Fruit fly (Drosophila melanogaster) whole organism, adult: ENCODE results near the gene Polr2H.

Source experiments
- CG11617 ChIP-seq: fragments of 200-800 bp; sonication (Bioruptor generic); optimal IDR thresholded peaks from 2 replicates; lab custom pipeline; 2017; ENCODE audit warnings: mild to moderate bottlenecking, missing biosample characterization, missing genetic modification reagents, missing genetic modification characterization
- CG12768 ChIP-seq: fragments of 200-800 bp; sonication (Bioruptor generic); optimal IDR thresholded peaks from 2 replicates; lab custom pipeline; 2017; ENCODE audit warnings: missing biosample characterization, missing genetic modification characterization, mild to moderate bottlenecking, moderate library complexity, missing genetic modification reagents
- CG14711 ChIP-seq: fragments of 200-800 bp; sonication (Bioruptor generic); optimal IDR thresholded peaks from 2 replicates; lab custom pipeline; 2018; ENCODE audit warnings: missing biosample characterization, mild to moderate bottlenecking, missing genetic modification characterization, moderate library complexity
- CG1620 ChIP-seq: fragments of 200-800 bp; sonication (Bioruptor generic); optimal IDR thresholded peaks from 2 replicates; lab custom pipeline; 2016; ENCODE audit warnings: missing biosample characterization, missing genetic modification characterization
- CG33017 ChIP-seq: fragments of 200-800 bp; sonication (Bioruptor generic); optimal IDR thresholded peaks from 2 replicates; lab custom pipeline; 2018; ENCODE audit warnings: missing biosample characterization, mild to moderate bottlenecking, missing genetic modification characterization, moderate library complexity
- CG5204 ChIP-seq: fragments of 200-800 bp; sonication (Bioruptor generic); optimal IDR thresholded peaks from 2 replicates; lab custom pipeline; 2016; ENCODE audit warnings: missing biosample characterization, missing genetic modification characterization
- CG7045 ChIP-seq: fragments of 200-800 bp; sonication (Bioruptor generic); optimal IDR thresholded peaks from 2 replicates; lab custom pipeline; 2017; ENCODE audit warnings: missing biosample characterization, mild to moderate bottlenecking, missing genetic modification characterization
- CG7101 ChIP-seq: fragments of 200-800 bp; sonication (Bioruptor generic); optimal IDR thresholded peaks from 2 replicates; lab custom pipeline; 2018; ENCODE audit warnings: missing biosample characterization, mild to moderate bottlenecking, missing genetic modification characterization, moderate library complexity
- Clk ChIP-seq: fragments of 200-800 bp; sonication (Bioruptor generic); optimal IDR thresholded peaks from 2 replicates; lab custom pipeline; 2017; ENCODE audit warnings: missing biosample characterization, missing genetic modification characterization
- Crg-1 ChIP-seq: fragments of 200-800 bp; sonication (Bioruptor generic); optimal IDR thresholded peaks from 2 replicates; lab custom pipeline; 2016; ENCODE audit warnings: missing biosample characterization, missing genetic modification characterization
- Hr96 ChIP-seq: fragments of 200-800 bp; sonication (Bioruptor generic); optimal IDR thresholded peaks from 2 replicates; lab custom pipeline; 2016; ENCODE audit warnings: missing biosample characterization, missing genetic modification characterization
- Mnt ChIP-seq: fragments of 200-800 bp; sonication (Bioruptor generic); optimal IDR thresholded peaks from 2 replicates; lab custom pipeline; 2016; ENCODE audit warnings: missing biosample characterization, mild to moderate bottlenecking, missing genetic modification characterization
- bab1 ChIP-seq: fragments of 200-800 bp; sonication (Bioruptor generic); optimal IDR thresholded peaks from 3 replicates; lab custom pipeline; 2019; ENCODE audit warnings: missing biosample characterization, mild to moderate bottlenecking, missing genetic modification characterization, moderate library complexity
- cic ChIP-seq: fragments of 200-800 bp; sonication (Bioruptor generic); optimal IDR thresholded peaks from 2 replicates; lab custom pipeline; 2017; ENCODE audit warnings: missing biosample characterization, mild to moderate bottlenecking, missing genetic modification characterization, moderate library complexity
- cnc ChIP-seq, 2 experiments: fragments of >200 bp; optimal IDR thresholded peaks; 2 replicates each; lab custom pipeline; 2017
- kay ChIP-seq: fragments of 200-800 bp; sonication (Bioruptor generic); peaks from one replicate; lab custom pipeline; 2016; ENCODE audit warnings: missing biosample characterization, missing genetic modification characterization, borderline replicate concordance
- ovo ChIP-seq: fragments of 200-800 bp; sonication (Bioruptor generic); optimal IDR thresholded peaks from 2 replicates; lab custom pipeline; 2016; ENCODE audit warnings: missing biosample characterization, missing genetic modification characterization
- pad ChIP-seq: fragments of 200-800 bp; sonication (Bioruptor generic); optimal IDR thresholded peaks from 3 replicates; lab custom pipeline; 2017; ENCODE audit warnings: missing biosample characterization, missing genetic modification characterization, mild to moderate bottlenecking, moderate library complexity, missing genetic modification reagents
- tj ChIP-seq: fragments of 200-800 bp; sonication (Bioruptor generic); optimal IDR thresholded peaks from 3 replicates; lab custom pipeline; 2017; ENCODE audit warnings: missing biosample characterization, mild to moderate bottlenecking, missing genetic modification characterization, moderate library complexity
- toe ChIP-seq: fragments of 200-800 bp; sonication (Bioruptor generic); optimal IDR thresholded peaks from 2 replicates; lab custom pipeline; 2016; ENCODE audit warnings: missing biosample characterization, missing genetic modification characterization

The Polr2H gene

dm6 chr3L:21738175-21739016, 9.7 kb downstream of the Polr2H start, which contains the start of gene CG14567:
Gene CG14567, minus strand, starts transcription at chr3L:21738430.
- TF ChIP-seq cnc (optimal IDR thresholded peaks at IDR 0.05; lab: Kevin White, UChicago) (no peak), CG33017 (peak; percentile 28), CG7101 (tag; lab: Kevin White, UChicago) (peak; percentile 5)

dm6 chr3L:21739017-21739730, 10.4 kb downstream of the Polr2H start:
- TF ChIP-seq cnc (optimal IDR thresholded peaks at IDR 0.05; lab: Kevin White, UChicago), result no peak
- TF ChIP-seq kay, result peak; percentile 53
- TF ChIP-seq CG1620 (GFP tag; lab: Kevin White, UChicago), result no peak
- TF ChIP-seq CG11617 (GFP tag; lab: Kevin White, UChicago), result no peak
- TF ChIP-seq CG7045 (GFP tag; lab: Kevin White, UChicago), result no peak
- no peak for TF ChIP-seq ovo (GFP tag; lab: Kevin White, UChicago)
- TF ChIP-seq CG5204 (GFP tag; lab: Kevin White, UChicago), result no peak
- no peak for TF ChIP-seq Mnt
- no peak for TF ChIP-seq Clk (GFP tag; lab: Kevin White, UChicago)

- no peak for TF ChIP-seq cnc (optimal IDR thresholded peaks at IDR 0.05; lab: Kevin White, UChicago)
- no peak for TF ChIP-seq cic (GFP tag; lab: Kevin White, UChicago)
- TF ChIP-seq CG14711 (tag; lab: Kevin White, UChicago), result no peak
- no peak for TF ChIP-seq Crg-1 (GFP tag; lab: Kevin White, UChicago)
- TF ChIP-seq CG33017, result no peak
- no peak for TF ChIP-seq CG12768
- no peak for TF ChIP-seq CG7101 (tag; lab: Kevin White, UChicago)
- TF ChIP-seq CG5204 (GFP tag; lab: Kevin White, UChicago), result no peak
- no peak for TF ChIP-seq CG7045 (GFP tag; lab: Kevin White, UChicago)
- no peak for TF ChIP-seq Clk (GFP tag; lab: Kevin White, UChicago)
- no peak for TF ChIP-seq CG11617 (GFP tag; lab: Kevin White, UChicago)
- no peak for TF ChIP-seq Mnt
- no peak for TF ChIP-seq tj
- no peak for TF ChIP-seq ovo (GFP tag; lab: Kevin White, UChicago)
- TF ChIP-seq Hr96, result no peak
- no peak for TF ChIP-seq bab1 (GFP tag; lab: Kevin White, UChicago)
Observed at dm6 chr3L:21740209-21740608, 11.5 kb downstream of the Polr2H start, which contains the start of gene CG14566. Gene CG14566, minus strand, starts transcription at chr3L:21740309.

dm6 chr3L:21741234-21741633, 12.5 kb downstream of the Polr2H start, which contains the start of gene CG14572:
Gene CG14572, plus strand, starts transcription at chr3L:21741534.
- TF ChIP-seq Hr96 (no peak), tj (no peak), bab1 (GFP tag; lab: Kevin White, UChicago) (no peak), CG12768 (no peak), toe (GFP tag; lab: Kevin White, UChicago) (no peak)

- TF ChIP-seq CG11617 (GFP tag; lab: Kevin White, UChicago), result no peak
- no peak for TF ChIP-seq CG7045 (GFP tag; lab: Kevin White, UChicago)
- no peak for TF ChIP-seq pad (GFP tag; lab: Kevin White, UChicago)
- TF ChIP-seq CG5204 (GFP tag; lab: Kevin White, UChicago), result no peak
- no peak for TF ChIP-seq CG14711 (tag; lab: Kevin White, UChicago)
- no peak for TF ChIP-seq Clk (GFP tag; lab: Kevin White, UChicago)
- no peak for TF ChIP-seq cic (GFP tag; lab: Kevin White, UChicago)
- TF ChIP-seq ovo (GFP tag; lab: Kevin White, UChicago), result no peak
- TF ChIP-seq CG12768, result no peak
- no peak for TF ChIP-seq Mnt
- TF ChIP-seq CG33017, result no peak
- TF ChIP-seq kay, result no peak
- TF ChIP-seq CG7101 (tag; lab: Kevin White, UChicago), result no peak
Observed at dm6 chr3L:21744169-21744568, 15.4 kb downstream of the Polr2H start, which contains the start of gene CG14565. Gene CG14565, minus strand, starts transcription at chr3L:21744269.

- no peak for TF ChIP-seq toe (GFP tag; lab: Kevin White, UChicago)
- no peak for TF ChIP-seq CG7045 (GFP tag; lab: Kevin White, UChicago)
- TF ChIP-seq Hr96, result no peak
- no peak for TF ChIP-seq CG5204 (GFP tag; lab: Kevin White, UChicago)
- no peak for TF ChIP-seq ovo (GFP tag; lab: Kevin White, UChicago)
- no peak for TF ChIP-seq cic (GFP tag; lab: Kevin White, UChicago)
- no peak for TF ChIP-seq Clk (GFP tag; lab: Kevin White, UChicago)
- TF ChIP-seq tj, result no peak
- no peak for TF ChIP-seq CG7101 (tag; lab: Kevin White, UChicago)
- TF ChIP-seq CG14711 (tag; lab: Kevin White, UChicago), result no peak
- TF ChIP-seq CG33017, result no peak
- TF ChIP-seq pad (GFP tag; lab: Kevin White, UChicago), result no peak
- TF ChIP-seq cnc (optimal IDR thresholded peaks at IDR 0.05; lab: Kevin White, UChicago), result no peak
- TF ChIP-seq CG12768, result no peak
- no peak for TF ChIP-seq CG11617 (GFP tag; lab: Kevin White, UChicago)
- no peak for TF ChIP-seq Mnt
- TF ChIP-seq CG1620 (GFP tag; lab: Kevin White, UChicago), result no peak
- TF ChIP-seq bab1 (GFP tag; lab: Kevin White, UChicago), result no peak
Observed at dm6 chr3L:21756857-21757256, 28.1 kb downstream of the Polr2H start, which contains the start of gene CG14564. Gene CG14564, plus strand, starts transcription at chr3L:21757157.
